Worm (Caenorhabditis elegans) whole organism, early embryonic: ENCODE results near the gene F37C4.4.

Source experiments
- B0310.2 ChIP-seq: sonication (generic microtip); optimal IDR thresholded peaks from 2 replicates; lab custom pipeline; 2016; ENCODE audit warnings: mild to moderate bottlenecking, missing genetic modification characterization, missing compliant biosample characterization
- F13C5.2 ChIP-seq: sonication (generic microtip); optimal IDR thresholded peaks from 2 replicates; lab custom pipeline; 2017; ENCODE audit warnings: mild to moderate bottlenecking, missing genetic modification characterization, inconsistent platforms, missing compliant biosample characterization
- aly-1 ChIP-seq: sonication (generic microtip); optimal IDR thresholded peaks from 2 replicates; lab custom pipeline; 2016; ENCODE audit warnings: missing genetic modification characterization, missing compliant biosample characterization
- ama-1 ChIP-seq: fragments of 150-350 bp; optimal IDR thresholded peaks from 2 replicates; lab custom pipeline; 2014
- ceh-13 ChIP-seq: fragments of 200-800 bp; sonication (Bioruptor generic); optimal IDR thresholded peaks from 2 replicates; lab custom pipeline; 2018; ENCODE audit warnings: mild to moderate bottlenecking, missing genetic modification characterization, missing compliant biosample characterization
- ceh-36 ChIP-seq: sonication (generic microtip); optimal IDR thresholded peaks from 2 replicates; lab custom pipeline; 2016; ENCODE audit warnings: missing genetic modification characterization, inconsistent platforms, missing compliant biosample characterization
- ets-7 ChIP-seq: sonication (generic microtip); optimal IDR thresholded peaks from 2 replicates; lab custom pipeline; 2016; ENCODE audit warnings: missing genotype, missing genetic modification characterization, missing compliant biosample characterization
- flt-1 ChIP-seq: fragments of 200-800 bp; sonication (Bioruptor generic); IDR thresholded peaks from 2 replicates; pipeline ENCODE4 v1.3.6; 2022; ENCODE audit warnings: missing genetic modification characterization, missing compliant biosample characterization
- hmbx-1 ChIP-seq: sonication (generic microtip); optimal IDR thresholded peaks from 2 replicates; lab custom pipeline; 2016; ENCODE audit warnings: mild to moderate bottlenecking, missing genetic modification characterization, missing compliant biosample characterization
- hmg-4 ChIP-seq: fragments of 200-800 bp; sonication (Bioruptor generic); optimal IDR thresholded peaks from 2 replicates; lab custom pipeline; 2018; ENCODE audit warnings: mild to moderate bottlenecking, missing genetic modification characterization, missing compliant biosample characterization
- hnd-1 ChIP-seq: sonication (generic microtip); optimal IDR thresholded peaks from 2 replicates; lab custom pipeline; 2016; ENCODE audit warnings: missing genetic modification characterization, missing compliant biosample characterization
- pes-1 ChIP-seq: fragments of 200-800 bp; sonication (Bioruptor generic); IDR thresholded peaks from 2 replicates; pipeline ENCODE4 v1.3.6; 2022; ENCODE audit warnings: missing genetic modification reagents, missing genetic modification characterization, missing compliant biosample characterization
- scrt-1 ChIP-seq: fragments of 200-800 bp; sonication (Bioruptor generic); IDR thresholded peaks from 2 replicates; pipeline ENCODE4 v1.3.6; 2022; ENCODE audit warnings: missing genetic modification characterization, missing compliant biosample characterization
- sea-1 ChIP-seq: fragments of 200-800 bp; sonication (Bioruptor generic); conservative IDR thresholded peaks from 2 replicates; pipeline ENCODE4 v1.3.6; 2022; ENCODE audit warnings: missing genetic modification characterization, missing compliant biosample characterization
- tbx-11 ChIP-seq: fragments of 200-800 bp; sonication (Bioruptor generic); IDR thresholded peaks from 2 replicates; pipeline ENCODE4 v1.3.6; 2022; ENCODE audit warnings: missing genetic modification characterization, missing compliant biosample characterization
- tbx-37 ChIP-seq: fragments of 200-800 bp; sonication (Bioruptor generic); conservative IDR thresholded peaks from 2 replicates; pipeline ENCODE4 v1.3.6; 2022; ENCODE audit warnings: missing genetic modification reagents, missing genetic modification characterization, missing compliant biosample characterization
- tra-4 ChIP-seq: sonication (generic microtip); optimal IDR thresholded peaks from 2 replicates; lab custom pipeline; 2017; ENCODE audit warnings: missing genetic modification characterization, missing compliant biosample characterization

Gene F37C4.4

ce11 chrIV:3885369-3885768, 18.3 kb downstream of the F37C4.4 start, which contains the start of gene oac-22:
TSS of gene oac-22 (plus strand) at chrIV:3885669.
- no peak for TF ChIP-seq tbx-11
- no peak for TF ChIP-seq ceh-36 (tag; lab: Kevin White, UChicago)
- no peak for TF ChIP-seq hnd-1 (tag; lab: Kevin White, UChicago)
- TF ChIP-seq aly-1, result no peak
- TF ChIP-seq ceh-13 (GFP tag; lab: Kevin White, UChicago), result no peak
- no peak for TF ChIP-seq scrt-1 (GFP tag; lab: Robert Waterston, UW)
- no peak for TF ChIP-seq hmbx-1 (tag; lab: Kevin White, UChicago)
- TF ChIP-seq hmg-4 (GFP tag; lab: Kevin White, UChicago), result no peak
- no peak for TF ChIP-seq flt-1 (GFP tag; lab: Robert Waterston, UW)
- TF ChIP-seq pes-1, result no peak

- TF ChIP-seq hnd-1 (tag; lab: Kevin White, UChicago) (no peak), ama-1 (lab: Kevin White, UChicago) (no peak), hmg-4 (GFP tag; lab: Kevin White, UChicago) (no peak), sea-1 (GFP tag; lab: Robert Waterston, UW) (no peak), hmbx-1 (tag; lab: Kevin White, UChicago) (no peak), pes-1 (no peak), tbx-37 (GFP tag; lab: Robert Waterston, UW) (no peak), scrt-1 (GFP tag; lab: Robert Waterston, UW) (no peak), aly-1 (no peak), B0310.2 (tag; lab: Kevin White, UChicago) (no peak), ets-7 (tag; lab: Kevin White, UChicago) (no peak)
Observed at ce11 chrIV:3888963-3889362, 21.9 kb downstream of the F37C4.4 start, which contains the start of gene oac-21. TSS of gene oac-21 (plus strand) at chrIV:3889263.

ce11 chrIV:3892027-3892426, 24.9 kb downstream of the F37C4.4 start, which contains the start of gene F56D6.9:
TSS of gene F56D6.9 (plus strand) at chrIV:3892327.
- TF ChIP-seq ceh-36 (tag; lab: Kevin White, UChicago), result no peak
- TF ChIP-seq tbx-37 (GFP tag; lab: Robert Waterston, UW), result no peak
- TF ChIP-seq aly-1, result no peak
- TF ChIP-seq flt-1 (GFP tag; lab: Robert Waterston, UW), result no peak
- no peak for TF ChIP-seq hmg-4 (GFP tag; lab: Kevin White, UChicago)
- TF ChIP-seq tra-4, result no peak
- no peak for TF ChIP-seq F13C5.2 (tag; lab: Kevin White, UChicago)
- no peak for TF ChIP-seq hnd-1 (tag; lab: Kevin White, UChicago)
- TF ChIP-seq ama-1 (lab: Kevin White, UChicago), result no peak
- no peak for TF ChIP-seq sea-1 (GFP tag; lab: Robert Waterston, UW)
- no peak for TF ChIP-seq ets-7 (tag; lab: Kevin White, UChicago)
- no peak for TF ChIP-seq scrt-1 (GFP tag; lab: Robert Waterston, UW)
- no peak for TF ChIP-seq hmbx-1 (tag; lab: Kevin White, UChicago)
- TF ChIP-seq B0310.2 (tag; lab: Kevin White, UChicago), result no peak

ce11 chrIV:3894004-3894480, 26.9 kb downstream of the F37C4.4 start, which contains the start of gene F56D6.8:
TSS of gene F56D6.8 (minus strand) at chrIV:3894430.
- no peak for TF ChIP-seq scrt-1 (GFP tag; lab: Robert Waterston, UW)
- TF ChIP-seq sea-1 (GFP tag; lab: Robert Waterston, UW), result no peak
- TF ChIP-seq B0310.2 (tag; lab: Kevin White, UChicago), result no peak
- no peak for TF ChIP-seq tbx-11
- no peak for TF ChIP-seq hnd-1 (tag; lab: Kevin White, UChicago)
- TF ChIP-seq tbx-37 (GFP tag; lab: Robert Waterston, UW), result no peak
- TF ChIP-seq ceh-13 (GFP tag; lab: Kevin White, UChicago), result no peak
- TF ChIP-seq ceh-36 (tag; lab: Kevin White, UChicago), result no peak
- TF ChIP-seq hmg-4 (GFP tag; lab: Kevin White, UChicago), result no peak
- TF ChIP-seq F13C5.2 (tag; lab: Kevin White, UChicago), result no peak
- no peak for TF ChIP-seq hmbx-1 (tag; lab: Kevin White, UChicago)
- TF ChIP-seq ets-7 (tag; lab: Kevin White, UChicago), result no peak
- no peak for TF ChIP-seq aly-1

ce11 chrIV:3894770-3895169, 27.7 kb downstream of the F37C4.4 start, which contains the start of gene dct-8:
TSS of gene dct-8 (plus strand) at chrIV:3895070.
- TF ChIP-seq scrt-1 (GFP tag; lab: Robert Waterston, UW) (no peak), ets-7 (tag; lab: Kevin White, UChicago) (no peak), ceh-36 (tag; lab: Kevin White, UChicago) (no peak), F13C5.2 (tag; lab: Kevin White, UChicago) (no peak), ceh-13 (GFP tag; lab: Kevin White, UChicago) (no peak), pes-1 (no peak), hmbx-1 (tag; lab: Kevin White, UChicago) (no peak), hmg-4 (GFP tag; lab: Kevin White, UChicago) (no peak), tbx-37 (GFP tag; lab: Robert Waterston, UW) (no peak), sea-1 (GFP tag; lab: Robert Waterston, UW) (no peak), hnd-1 (tag; lab: Kevin White, UChicago) (no peak), aly-1 (no peak), ama-1 (lab: Kevin White, UChicago) (no peak), tbx-11 (no peak), tra-4 (no peak)

ce11 chrIV:3899719-3900554, 32.8 kb downstream of the F37C4.4 start, which contains the start of gene srz-62:
TSS of gene srz-62 (plus strand) at chrIV:3900504.
- TF ChIP-seq ceh-36 (tag; lab: Kevin White, UChicago) (no peak), hmg-4 (GFP tag; lab: Kevin White, UChicago) (no peak), hmbx-1 (tag; lab: Kevin White, UChicago) (no peak), F13C5.2 (tag; lab: Kevin White, UChicago) (no peak), ets-7 (tag; lab: Kevin White, UChicago) (no peak), flt-1 (GFP tag; lab: Robert Waterston, UW) (no peak), pes-1 (no peak), hnd-1 (tag; lab: Kevin White, UChicago) (no peak)
